Fruit fly (Drosophila melanogaster): ENCODE results near the gene CG9215.

Gene CG9215

dm6 chrX:15549055-15549454, 33.6 kb downstream of the CG9215 start (continued):
- TF ChIP-seq CG7556 (GFP tag; optimal IDR thresholded peaks at IDR 0.05) (peak; percentile 79), CG18599 (GFP tag; optimal IDR thresholded peaks at IDR 0.05) (peak; percentile 77), nerfin-2 (GFP tag; IDR thresholded peaks at IDR 0.05; ENCODE audit: partially characterized antibody) (no peak), Atf-2 (GFP tag; optimal IDR thresholded peaks at IDR 0.05) (peak; percentile 55), ftz-f1 (GFP tag; optimal IDR thresholded peaks at IDR 0.05) (no peak), CG4617 (GFP tag; optimal IDR thresholded peaks at IDR 0.05; ENCODE audit: borderline replicate concordance) (no peak), Abd-B (GFP tag; optimal IDR thresholded peaks at IDR 0.05) (peak; percentile 75), Side (GFP tag; optimal IDR thresholded peaks at IDR 0.05) (peak; percentile 64), Sin3A (optimal IDR thresholded peaks at IDR 0.05) (no peak), Jarid2 (GFP tag; optimal IDR thresholded peaks at IDR 0.05) (peak; percentile 45), CG7839 (tag; optimal IDR thresholded peaks at IDR 0.05) (peak; percentile 88), CG6683 (GFP tag; optimal IDR thresholded peaks at IDR 0.05) (peak; percentile 26), CG33557 (GFP tag; optimal IDR thresholded peaks at IDR 0.05) (no peak), Atf6 (GFP tag; IDR thresholded peaks at IDR 0.05) (peak; percentile 80), stwl (tag; optimal IDR thresholded peaks at IDR 0.05) (no peak), Chrac-16 (GFP tag; optimal IDR thresholded peaks at IDR 0.05) (peak; percentile 70), ato (GFP tag; IDR thresholded peaks at IDR 0.05; ENCODE audit: partially characterized antibody) (no peak), sug (tag; optimal IDR thresholded peaks at IDR 0.05) (peak; percentile 67), ewg (GFP tag; optimal IDR thresholded peaks at IDR 0.05) (peak; percentile 61), tna (GFP tag; IDR thresholded peaks at IDR 0.05; ENCODE audit: partially characterized antibody) (no peak), CG1233 (GFP tag; optimal IDR thresholded peaks at IDR 0.05) (peak; percentile 64), Nf-YC (tag; optimal IDR thresholded peaks at IDR 0.05) (peak; percentile 68), CG30431 (GFP tag; optimal IDR thresholded peaks at IDR 0.05) (peak; percentile 30), Spps (tag; optimal IDR thresholded peaks at IDR 0.05) (no peak), knrl (GFP tag; IDR thresholded peaks at IDR 0.05; ENCODE audit: partially characterized antibody) (no peak), Ssrp (tag; optimal IDR thresholded peaks at IDR 0.05) (peak; percentile 78), caup (GFP tag; optimal IDR thresholded peaks at IDR 0.05; ENCODE audit: severe bottlenecking) (peak; percentile 76), Scr (GFP tag; IDR thresholded peaks at IDR 0.05; ENCODE audit: partially characterized antibody) (no peak), Adf1 (GFP tag; IDR thresholded peaks at IDR 0.05) (peak; percentile 41; the same call in 1 of the 2 replicates), CG11093 (GFP tag; IDR thresholded peaks at IDR 0.05) (peak; percentile 70; the same call in 2 of the 3 replicates), klu (GFP tag; IDR thresholded peaks at IDR 0.05) (peak; percentile 55; the same call in 1 of the 2 replicates), salm (tag; optimal IDR thresholded peaks at IDR 0.05) (peak; percentile 57), Dip3 (GFP tag; optimal IDR thresholded peaks at IDR 0.05) (peak; percentile 54), CG18619 (GFP tag; optimal IDR thresholded peaks at IDR 0.05) (peak; percentile 74), CG14050 (GFP tag; IDR thresholded peaks at IDR 0.05) (peak; percentile 50; the same call in 2 of the 3 replicates), cato (GFP tag; optimal IDR thresholded peaks at IDR 0.05; ENCODE audit: borderline replicate concordance) (peak; percentile 33), lab (GFP tag; optimal IDR thresholded peaks at IDR 0.05) (peak; percentile 86), unpg (GFP tag; optimal IDR thresholded peaks at IDR 0.05) (peak; percentile 83), gsb-n (tag; optimal IDR thresholded peaks at IDR 0.05) (peak; percentile 43), eyg (GFP tag; optimal IDR thresholded peaks at IDR 0.05) (peak; percentile 36), cg (GFP tag; optimal IDR thresholded peaks at IDR 0.05) (no peak), CG12219 (GFP tag; optimal IDR thresholded peaks at IDR 0.05) (peak; percentile 61), toy (GFP tag; IDR thresholded peaks at IDR 0.05) (peak; percentile 23; the same call in 1 of the 2 replicates), tio (GFP tag; optimal IDR thresholded peaks at IDR 0.05) (peak; percentile 68), vvl (GFP tag; IDR thresholded peaks at IDR 0.05) (peak; percentile 77), CG31441 (GFP tag; IDR thresholded peaks at IDR 0.05) (peak; percentile 84), Hmr (GFP tag; optimal IDR thresholded peaks at IDR 0.05) (peak; percentile 79), CG32532 (GFP tag; IDR thresholded peaks at IDR 0.05) (peak; percentile 86), chif (GFP tag; optimal IDR thresholded peaks at IDR 0.05) (peak; percentile 62 to 78)

All from whole organism, embryonic.